Worm (Caenorhabditis elegans) whole organism, mixed stage, embryonic: ENCODE results near the gene lect-2.
"Not testable (repeated sequence)": the region's sequence is repeated elsewhere in the genome, so short reads cannot be mapped to it uniquely, and the experiment has no call there.

ENCODE experiments used
- M03D4.4 ChIP-seq: sonication (generic microtip); optimal IDR thresholded peaks from 2 replicates; lab custom pipeline; 2017; ENCODE audit warnings: mild to moderate bottlenecking, missing genetic modification characterization, missing compliant biosample characterization
- bed-3 ChIP-seq: fragments of 200-800 bp; sonication (Bioruptor generic); optimal IDR thresholded peaks from 3 replicates; lab custom pipeline; 2018; ENCODE audit warnings: mild to moderate bottlenecking, missing genetic modification characterization, moderate library complexity, missing compliant biosample characterization
- blmp-1 ChIP-seq: fragments of 150-350 bp; optimal IDR thresholded peaks from 2 replicates; lab custom pipeline; 2014; ENCODE audit warnings: missing biosample characterization, missing genetic modification characterization
- ceh-39 ChIP-seq: fragments of 150-350 bp; optimal IDR thresholded peaks from 2 replicates; lab custom pipeline; 2014; ENCODE audit warnings: missing biosample characterization, missing genetic modification characterization
- ceh-43 ChIP-seq: fragments of 200-800 bp; sonication (Bioruptor generic); optimal IDR thresholded peaks from 2 replicates; lab custom pipeline; 2018; ENCODE audit warnings: mild to moderate bottlenecking, missing genetic modification characterization, moderate library complexity, missing compliant biosample characterization
- ceh-83 ChIP-seq: fragments of 200-800 bp; sonication (Bioruptor generic); optimal IDR thresholded peaks from 2 replicates; lab custom pipeline; 2018; ENCODE audit warnings: mild to moderate bottlenecking, missing genetic modification characterization, missing compliant biosample characterization
- cnd-1 ChIP-seq: fragments of 200-800 bp; sonication (Bioruptor generic); optimal IDR thresholded peaks from 2 replicates; lab custom pipeline; 2018; ENCODE audit warnings: mild to moderate bottlenecking, missing genetic modification characterization, missing compliant biosample characterization
- drap-1 ChIP-seq: fragments of 200-800 bp; sonication (Bioruptor generic); optimal IDR thresholded peaks from 3 replicates; lab custom pipeline; 2018; ENCODE audit warnings: mild to moderate bottlenecking, missing genetic modification characterization, missing compliant biosample characterization
- elt-1 ChIP-seq: sonication (generic microtip); optimal IDR thresholded peaks from 2 replicates; lab custom pipeline; 2017; ENCODE audit warnings: missing genetic modification characterization, mild to moderate bottlenecking, missing compliant biosample characterization, antibody characterized with exemption, moderate library complexity, borderline replicate concordance; ENCODE audit not compliant: insufficient read depth
- elt-3 ChIP-seq: fragments of 150-350 bp; optimal IDR thresholded peaks from 2 replicates; lab custom pipeline; 2014; ENCODE audit warnings: missing biosample characterization, missing genetic modification characterization
- flh-1 ChIP-seq: fragments of 200-800 bp; sonication (Bioruptor generic); optimal IDR thresholded peaks from 2 replicates; lab custom pipeline; 2018; ENCODE audit warnings: mild to moderate bottlenecking, missing genetic modification characterization, moderate library complexity, missing compliant biosample characterization
- ham-2 ChIP-seq: fragments of 200-800 bp; sonication (Bioruptor generic); optimal IDR thresholded peaks from 2 replicates; lab custom pipeline; 2018; ENCODE audit warnings: mild to moderate bottlenecking, missing genetic modification characterization, missing compliant biosample characterization
- hlh-1 ChIP-seq: fragments of 150-350 bp; optimal IDR thresholded peaks from 2 replicates; lab custom pipeline; 2014; ENCODE audit warnings: missing biosample characterization, missing genetic modification reagents, missing genetic modification characterization
- lin-13 ChIP-seq: fragments of 150-350 bp; optimal IDR thresholded peaks from 2 replicates; lab custom pipeline; 2014; ENCODE audit warnings: missing biosample characterization, missing genetic modification characterization
- lsy-2 ChIP-seq: fragments of 150-350 bp; optimal IDR thresholded peaks from 2 replicates; lab custom pipeline; 2014; ENCODE audit warnings: missing biosample characterization, missing genetic modification characterization
- mab-5 ChIP-seq: fragments of 150-350 bp; optimal IDR thresholded peaks from 2 replicates; lab custom pipeline; 2014; ENCODE audit warnings: missing biosample characterization, missing genetic modification characterization
- mls-2 ChIP-seq: sonication (generic microtip); optimal IDR thresholded peaks from 2 replicates; lab custom pipeline; 2016; ENCODE audit warnings: mild to moderate bottlenecking, missing genetic modification characterization, moderate library complexity, missing compliant biosample characterization
- nhr-12 ChIP-seq: fragments of 150-350 bp; optimal IDR thresholded peaks from 2 replicates; lab custom pipeline; 2014; ENCODE audit warnings: missing biosample characterization, missing genetic modification characterization
- nhr-2 ChIP-seq: fragments of 150-350 bp; optimal IDR thresholded peaks from 2 replicates; lab custom pipeline; 2014; ENCODE audit warnings: missing biosample characterization, missing genetic modification characterization
- nhr-237 ChIP-seq: fragments of 150-350 bp; optimal IDR thresholded peaks from 2 replicates; lab custom pipeline; 2014; ENCODE audit warnings: missing biosample characterization, missing genetic modification characterization
- nhr-28 ChIP-seq: fragments of 150-350 bp; optimal IDR thresholded peaks from 2 replicates; lab custom pipeline; 2014; ENCODE audit warnings: missing biosample characterization, missing genetic modification characterization
- nhr-76 ChIP-seq: sonication (generic microtip); optimal IDR thresholded peaks from 2 replicates; lab custom pipeline; 2017; ENCODE audit warnings: missing biosample characterization, missing genetic modification characterization
- pha-4 ChIP-seq: fragments of 150-350 bp; optimal IDR thresholded peaks from 2 replicates; lab custom pipeline; 2018; ENCODE audit warnings: missing biosample characterization, missing genetic modification reagents, missing genetic modification characterization
- sem-2 ChIP-seq: fragments of 200-800 bp; sonication (Bioruptor generic); optimal IDR thresholded peaks from 2 replicates; lab custom pipeline; 2018; ENCODE audit warnings: mild to moderate bottlenecking, missing genetic modification characterization, missing compliant biosample characterization
- snpc-4 ChIP-seq: fragments of 150-350 bp; optimal IDR thresholded peaks from 2 replicates; lab custom pipeline; 2014; ENCODE audit warnings: missing biosample characterization, missing genetic modification characterization
- tbx-8 ChIP-seq: fragments of 200-800 bp; sonication (Bioruptor generic); optimal IDR thresholded peaks from 2 replicates; lab custom pipeline; 2018; ENCODE audit warnings: mild to moderate bottlenecking, missing genetic modification characterization, moderate library complexity, missing compliant biosample characterization
- unc-120 ChIP-seq: sonication (generic microtip); optimal IDR thresholded peaks from 2 replicates; lab custom pipeline; 2017; ENCODE audit warnings: missing genetic modification characterization, missing compliant biosample characterization; ENCODE audit not compliant: poor library complexity, severe bottlenecking
- unc-39 ChIP-seq: fragments of 150-350 bp; optimal IDR thresholded peaks from 2 replicates; lab custom pipeline; 2014; ENCODE audit warnings: missing biosample characterization, missing genetic modification characterization
- unc-62 ChIP-seq: fragments of 150-350 bp; optimal IDR thresholded peaks from 2 replicates; lab custom pipeline; 2014; ENCODE audit warnings: missing biosample characterization, missing genetic modification reagents, missing genetic modification characterization
- zip-8 ChIP-seq: fragments of 150-350 bp; optimal IDR thresholded peaks from 2 replicates; lab custom pipeline; 2014; ENCODE audit warnings: missing biosample characterization, missing genetic modification characterization
- ztf-11 ChIP-seq: fragments of 150-350 bp; optimal IDR thresholded peaks from 2 replicates; lab custom pipeline; 2014; ENCODE audit warnings: missing biosample characterization, missing genetic modification characterization

The lect-2 gene

DNA sequence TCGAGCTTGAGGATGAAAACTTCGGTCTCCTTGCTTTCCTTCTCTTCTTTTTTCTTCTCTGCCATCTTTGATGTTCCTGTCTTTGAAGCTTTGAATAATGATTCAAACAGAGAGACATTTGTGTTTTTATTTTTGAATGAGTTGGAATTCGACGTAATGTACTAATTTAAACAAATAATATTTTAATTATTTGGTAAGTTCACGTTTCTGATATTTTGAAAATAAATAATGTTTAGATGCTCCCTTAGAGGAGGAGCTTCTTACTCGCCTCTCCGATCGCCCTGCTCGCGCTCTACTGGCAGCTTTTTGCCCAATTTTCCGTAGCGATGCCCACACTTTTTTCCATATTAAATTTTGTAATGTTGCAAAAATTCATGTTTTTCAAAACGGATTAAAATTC lies 10.6 kb downstream of the lect-2 start, which contains the start of the genes K05F1.9 and K05F1.1:
TSS of gene K05F1.9 (minus strand) at position 101 of the 400 bp plus-strand sequence.
TSS of gene K05F1.1 (plus strand) at position 308 of the 400 bp plus-strand sequence.
- TF ChIP-seq flh-1 (GFP tag; lab: Kevin White, UChicago) (no peak), ztf-11 (tag; lab: Kevin White, UChicago) (no peak), nhr-2 (no peak), hlh-1 (tag; lab: Kevin White, UChicago) (no peak), nhr-12 (tag; lab: Kevin White, UChicago) (no peak), ceh-43 (GFP tag; lab: Kevin White, UChicago) (no peak), blmp-1 (tag; lab: Kevin White, UChicago) (no peak), elt-1 (tag; lab: Kevin White, UChicago) (no peak), M03D4.4 (tag; lab: Kevin White, UChicago) (no peak), ceh-83 (GFP tag; lab: Kevin White, UChicago) (no peak), sem-2 (GFP tag; lab: Kevin White, UChicago) (no peak), pha-4 (tag; lab: Kevin White, UChicago) (no peak)

- TF ChIP-seq tbx-8 (GFP tag; lab: Kevin White, UChicago) (no peak), zip-8 (peak; percentile 63), nhr-76 (tag; lab: Kevin White, UChicago) (no peak), lin-13 (tag; lab: Kevin White, UChicago) (no peak), lsy-2 (tag; lab: Kevin White, UChicago) (no peak), snpc-4 (tag; lab: Kevin White, UChicago) (no peak), hlh-1 (tag; lab: Kevin White, UChicago) (no peak)
Measured at ce11 chrII:5804288-5804687, 13.8 kb downstream of the lect-2 start.

ce11 chrII:5805303-5805702 lies 14.8 kb downstream of the lect-2 start, which contains the start of gene K05F1.10:
Gene K05F1.10 (minus strand): TSS chrII:5805473.
- TF ChIP-seq unc-62 (GFP tag; lab: Kevin White, UChicago) (no peak), nhr-2 (no peak), zip-8 (no peak), mls-2 (tag; lab: Kevin White, UChicago) (no peak), unc-120 (tag; lab: Kevin White, UChicago) (no peak)
- TF ChIP-seq, all 35 proteins: peak for 0

ce11 chrII:5806563-5806962 lies 16.0 kb downstream of the lect-2 start:
- TF ChIP-seq mab-5 (no peak), M03D4.4 (tag; lab: Kevin White, UChicago) (no peak), lsy-2 (tag; lab: Kevin White, UChicago) (no peak), elt-1 (tag; lab: Kevin White, UChicago) (no peak), blmp-1 (tag; lab: Kevin White, UChicago) (no peak), lin-13 (tag; lab: Kevin White, UChicago) (no peak), elt-3 (tag; lab: Kevin White, UChicago) (no peak), nhr-237 (tag; lab: Kevin White, UChicago) (no peak), unc-120 (tag; lab: Kevin White, UChicago) (no peak)

DNA sequence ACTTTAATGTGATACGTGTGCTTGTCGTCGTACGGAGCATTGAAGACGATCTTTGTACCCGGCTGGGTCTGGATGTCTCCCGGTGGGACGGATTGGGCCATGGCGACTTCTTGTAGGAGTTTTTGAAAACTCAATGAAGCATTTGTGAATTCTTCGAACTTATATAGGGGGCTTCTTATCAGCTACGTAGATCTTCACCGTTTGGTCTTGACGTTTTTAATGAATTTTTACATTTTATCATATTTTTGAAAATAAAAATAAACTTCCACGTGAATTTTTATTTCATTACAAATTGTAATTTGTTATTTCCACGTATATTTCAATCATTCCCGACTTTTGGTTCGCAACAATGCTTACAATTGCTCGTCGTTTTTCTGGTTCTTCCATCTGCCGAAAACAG lies 19.7 kb downstream of the lect-2 start, which contains the start of the genes msp-64 and ZK1248.5:
TSS of gene msp-64 (minus strand) at position 101 of the 400 bp plus-strand sequence.
TSS of gene ZK1248.5 (plus strand) at position 285 of the 400 bp plus-strand sequence.
- TF ChIP-seq mab-5 (no peak), drap-1 (GFP tag; lab: Kevin White, UChicago) (no peak)

ce11 chrII:5815382-5815781 lies 24.9 kb downstream of the lect-2 start, which contains the start of gene wago-5:
Gene wago-5 (minus strand): TSS chrII:5815482.
- TF ChIP-seq nhr-12, lsy-2, ceh-39 (tag; lab: Kevin White, UChicago): not testable (repeated sequence)

- TF ChIP-seq unc-39 (tag; lab: Kevin White, UChicago) (no peak), unc-120 (tag; lab: Kevin White, UChicago) (no peak), cnd-1 (tag; lab: Kevin White, UChicago) (no peak), tbx-8 (GFP tag; lab: Kevin White, UChicago) (no peak), nhr-28 (tag; lab: Kevin White, UChicago) (no peak), zip-8 (no peak), blmp-1 (tag; lab: Kevin White, UChicago) (no peak), bed-3 (GFP tag; lab: Kevin White, UChicago) (no peak), ham-2 (GFP tag; lab: Kevin White, UChicago) (no peak)
Measured at ce11 chrII:5816346-5816745, 25.8 kb downstream of the lect-2 start, which contains the start of gene ZK1248.20. Gene ZK1248.20 (plus strand): TSS chrII:5816646.
